Worm (Caenorhabditis elegans): ENCODE results near the gene lsm-8.
A peak's percentile ranks its signal among the peaks of the same experiment; 100 is the strongest.

Gene lsm-8

DNA sequence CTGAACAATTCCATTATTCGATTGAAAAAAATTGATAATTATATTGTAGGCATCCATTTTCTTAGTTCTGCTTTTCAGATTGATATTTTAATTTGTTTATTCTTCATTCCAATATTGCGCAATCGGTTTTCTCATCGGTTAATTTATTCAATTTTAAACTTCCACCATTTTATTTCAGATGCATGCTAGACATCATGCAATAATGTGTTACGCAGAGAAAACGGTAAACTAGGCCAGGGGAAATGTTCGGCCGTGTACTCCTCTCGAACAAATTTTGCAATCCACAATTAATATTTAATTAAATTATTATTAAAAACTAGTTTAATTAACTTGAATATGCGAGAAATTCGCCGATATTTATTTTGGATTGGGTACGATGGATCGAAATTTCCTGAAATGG lies 4.7 kb upstream of the lsm-8 start, which contains the start of gene Y73B6BL.29 (continued):
- peak; percentile 17 for TF ChIP-seq ztf-16 (tag; optimal IDR thresholded peaks at IDR 0.05)
- no peak for TF ChIP-seq eyg-1 (tag; optimal IDR thresholded peaks at IDR 0.05)
- TF ChIP-seq sdc-2 (tag; optimal IDR thresholded peaks at IDR 0.05) = no peak
- TF ChIP-seq ttx-3 (tag; optimal IDR thresholded peaks at IDR 0.05) = peak; percentile 54
- TF ChIP-seq pag-3 (tag; optimal IDR thresholded peaks at IDR 0.05; ENCODE audit: borderline replicate concordance) = no peak
- peak; percentile 13 for TF ChIP-seq ceh-34 (tag; optimal IDR thresholded peaks at IDR 0.05)
- TF ChIP-seq C08G9.2 (tag; optimal IDR thresholded peaks at IDR 0.05) = peak; percentile 93
- TF ChIP-seq pqm-1 (tag; optimal IDR thresholded peaks at IDR 0.05) = peak; percentile 69
- no peak for TF ChIP-seq pros-1 (tag; optimal IDR thresholded peaks at IDR 0.05)
- no peak for TF ChIP-seq syd-9 (tag; optimal IDR thresholded peaks at IDR 0.05)
- peak; percentile 87 for TF ChIP-seq tbx-2 (tag; optimal IDR thresholded peaks at IDR 0.05)
- peak; percentile 40 for TF ChIP-seq pha-2 (tag; optimal IDR thresholded peaks at IDR 0.05)
- no peak for TF ChIP-seq ceh-9 (tag; optimal IDR thresholded peaks at IDR 0.05)

DNA sequence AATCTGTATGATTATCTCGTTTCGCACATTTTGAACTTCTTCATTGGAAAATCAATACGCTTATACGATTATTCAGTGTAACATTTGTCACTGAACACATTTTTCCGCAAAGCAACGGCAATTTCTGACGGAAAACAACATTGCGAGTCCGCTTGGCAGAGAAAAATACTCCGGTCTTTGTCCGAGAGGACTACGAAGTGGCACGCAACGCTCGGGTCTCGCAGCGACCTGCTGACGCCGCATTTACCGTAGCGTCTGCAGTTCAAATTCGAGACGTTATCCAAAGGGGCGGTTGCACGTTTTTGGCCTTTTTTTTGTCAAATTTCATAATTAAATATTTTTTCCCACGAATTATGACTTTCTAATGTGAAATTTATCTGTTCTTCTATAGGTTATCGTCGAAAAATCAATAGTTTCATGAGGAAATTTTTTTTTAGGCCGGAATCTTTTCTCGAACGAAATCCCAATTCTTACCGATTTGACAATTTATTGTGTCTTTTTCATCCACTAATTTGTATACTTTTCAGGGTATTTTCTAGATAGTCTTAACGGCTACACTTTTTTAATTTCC lies 2.6 kb upstream of the lsm-8 start, which contains the start of gene sqd-1:
Gene sqd-1, plus strand, starts transcription at position 521 of the 571 bp plus-strand sequence.
- TF ChIP-seq tbx-7 (tag; optimal IDR thresholded peaks at IDR 0.05) = no peak
- peak; percentile 0 for TF ChIP-seq sdc-2 (tag; optimal IDR thresholded peaks at IDR 0.05)
- peak; percentile 16 for TF ChIP-seq ceh-30 (tag; optimal IDR thresholded peaks at IDR 0.05)
- TF ChIP-seq ceh-34 (tag; optimal IDR thresholded peaks at IDR 0.05) = peak; percentile 71
- TF ChIP-seq ets-4 (tag; optimal IDR thresholded peaks at IDR 0.05) = peak; percentile 54
- no peak for TF ChIP-seq hlh-15 (tag; optimal IDR thresholded peaks at IDR 0.05)
- peak; percentile 46 for TF ChIP-seq ceh-19 (GFP tag; optimal IDR thresholded peaks at IDR 0.05)
- no peak for TF ChIP-seq eyg-1 (tag; optimal IDR thresholded peaks at IDR 0.05)
- no peak for TF ChIP-seq elt-4 (tag; optimal IDR thresholded peaks at IDR 0.05)
- no peak for TF ChIP-seq ceh-22 (tag; optimal IDR thresholded peaks at IDR 0.05)
- TF ChIP-seq C38D4.7 (GFP tag; optimal IDR thresholded peaks at IDR 0.05) = no peak
- peak; percentile 57 for TF ChIP-seq pax-1 (tag; optimal IDR thresholded peaks at IDR 0.05)
- TF ChIP-seq unc-55 (GFP tag; optimal IDR thresholded peaks at IDR 0.05) = peak; percentile 34
- TF ChIP-seq sox-2 (GFP tag; IDR thresholded peaks at IDR 0.05) = no peak
- no peak for TF ChIP-seq ceh-9 (tag; optimal IDR thresholded peaks at IDR 0.05)
- no peak for TF ChIP-seq pqm-1 (tag; optimal IDR thresholded peaks at IDR 0.05)
- TF ChIP-seq K02D7.2 (tag; optimal IDR thresholded peaks at IDR 0.05) = no peak
- TF ChIP-seq ttx-3 (tag; optimal IDR thresholded peaks at IDR 0.05) = no peak
- TF ChIP-seq ceh-24 (tag; optimal IDR thresholded peaks at IDR 0.05) = no peak
- no peak for TF ChIP-seq pha-4 (tag; optimal IDR thresholded peaks at IDR 0.05)
- no peak for TF ChIP-seq hlh-13 (GFP tag; optimal IDR thresholded peaks at IDR 0.05)
- no peak for TF ChIP-seq T23F11.4 (GFP tag; optimal IDR thresholded peaks at IDR 0.05)
- TF ChIP-seq unc-3 (GFP tag; conservative IDR thresholded peaks at IDR 0.05) = no peak
- no peak for TF ChIP-seq unc-3 (tag; optimal IDR thresholded peaks at IDR 0.05)
- TF ChIP-seq C08G9.2 (tag; optimal IDR thresholded peaks at IDR 0.05) = peak; percentile 69
- TF ChIP-seq unc-42 (tag; optimal IDR thresholded peaks at IDR 0.05) = peak; percentile 81
- TF ChIP-seq ceh-2 (tag; optimal IDR thresholded peaks at IDR 0.05) = peak; percentile 55
- peak; percentile 66 for TF ChIP-seq dve-1 (tag; optimal IDR thresholded peaks at IDR 0.05)
- peak; percentile 20 for TF ChIP-seq npax-4 (tag; optimal IDR thresholded peaks at IDR 0.05)
- TF ChIP-seq ceh-18 (tag; optimal IDR thresholded peaks at IDR 0.05) = peak; percentile 87
- TF ChIP-seq hlh-6 (tag; optimal IDR thresholded peaks at IDR 0.05) = peak; percentile 33
- no peak for TF ChIP-seq fkh-6 (tag; optimal IDR thresholded peaks at IDR 0.05)
- TF ChIP-seq ama-1 (optimal IDR thresholded peaks at IDR 0.05) = no peak
- TF ChIP-seq madf-2 (tag; optimal IDR thresholded peaks at IDR 0.05) = peak; percentile 80
- no peak for TF ChIP-seq fax-1 (tag; optimal IDR thresholded peaks at IDR 0.05)
- no peak for TF ChIP-seq Y22D7AL.16 (tag; optimal IDR thresholded peaks at IDR 0.05)
- no peak for TF ChIP-seq zip-5 (tag; optimal IDR thresholded peaks at IDR 0.05)
- TF ChIP-seq rnt-1 (tag; optimal IDR thresholded peaks at IDR 0.05) = peak; percentile 81
- TF ChIP-seq nfya-1 (tag; optimal IDR thresholded peaks at IDR 0.05) = peak; percentile 91
- peak; percentile 27 for TF ChIP-seq K09A11.1 (tag; optimal IDR thresholded peaks at IDR 0.05; ENCODE audit: insufficient read depth)
- TF ChIP-seq syd-9 (tag; optimal IDR thresholded peaks at IDR 0.05) = peak; percentile 24
- peak; percentile 54 for TF ChIP-seq ceh-48 (tag; optimal IDR thresholded peaks at IDR 0.05)
- peak; percentile 39 for TF ChIP-seq pros-1 (tag; optimal IDR thresholded peaks at IDR 0.05)
- TF ChIP-seq pag-3 (tag; optimal IDR thresholded peaks at IDR 0.05; ENCODE audit: borderline replicate concordance) = no peak
- TF ChIP-seq lim-6 (tag; optimal IDR thresholded peaks at IDR 0.05) = no peak
- peak; percentile 83 for TF ChIP-seq tbx-2 (tag; optimal IDR thresholded peaks at IDR 0.05)
- TF ChIP-seq nhr-232 (tag; optimal IDR thresholded peaks at IDR 0.05) = no peak
- TF ChIP-seq F13H6.1 (tag; optimal IDR thresholded peaks at IDR 0.05) = peak; percentile 44
